Worm (Caenorhabditis elegans) whole organism, L4/young adult: ENCODE results near the gene rps-8.

Source experiments
- W03F9.2 ChIP-seq: fragments of 150-350 bp; optimal IDR thresholded peaks from 2 replicates; lab custom pipeline; 2014; ENCODE audit warnings: missing biosample characterization, missing genetic modification characterization
- dao-5 ChIP-seq: sonication (generic microtip); optimal IDR thresholded peaks from 2 replicates; lab custom pipeline; 2016; ENCODE audit warnings: missing genotype, missing genetic modification characterization, moderate library complexity, missing compliant biosample characterization
- him-1 ChIP-seq: sonication (generic microtip); optimal IDR thresholded peaks from 2 replicates; lab custom pipeline; 2016; ENCODE audit warnings: missing genotype, missing genetic modification reagents, missing genetic modification characterization, missing compliant biosample characterization

Gene rps-8

ce11 chrIV:7317829-7318529, 4.3 kb upstream of the rps-8 start:
- TF ChIP-seq W03F9.2 (tag; lab: Kevin White, UChicago) (no peak), dao-5 (tag; lab: Kevin White, UChicago) (no peak)

ce11 chrIV:7316613-7317153, 3.0 kb upstream of the rps-8 start, which contains the start of gene F42C5.9:
F42C5.9 (minus strand) TSS chrIV:7317103.
- TF ChIP-seq him-1 (tag; lab: Kevin White, UChicago), result no peak
- TF ChIP-seq W03F9.2 (tag; lab: Kevin White, UChicago), result peak; percentile 61

DNA sequence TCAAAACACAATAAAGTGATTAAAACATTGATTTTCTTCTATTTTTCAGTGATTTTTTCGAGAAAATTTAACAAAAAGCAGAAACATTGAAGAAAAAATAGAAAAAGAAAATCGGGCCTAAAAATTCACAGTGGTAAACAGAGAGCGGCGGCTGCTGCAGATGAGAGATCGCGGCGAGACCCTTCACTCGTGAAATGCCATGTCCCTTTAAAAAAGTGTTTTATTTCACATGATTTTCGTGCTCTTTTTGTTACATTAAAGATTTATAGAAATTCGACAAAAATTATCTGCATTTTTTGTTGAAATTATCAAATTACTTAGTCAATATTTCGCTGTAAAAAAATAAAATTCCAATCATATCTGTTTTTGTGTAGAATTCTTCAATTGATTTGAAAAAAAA, 302 bp upstream of the rps-8 start:
- peak; percentile 57 for TF ChIP-seq W03F9.2 (tag; lab: Kevin White, UChicago)
- TF ChIP-seq him-1 (tag; lab: Kevin White, UChicago), result no peak

DNA sequence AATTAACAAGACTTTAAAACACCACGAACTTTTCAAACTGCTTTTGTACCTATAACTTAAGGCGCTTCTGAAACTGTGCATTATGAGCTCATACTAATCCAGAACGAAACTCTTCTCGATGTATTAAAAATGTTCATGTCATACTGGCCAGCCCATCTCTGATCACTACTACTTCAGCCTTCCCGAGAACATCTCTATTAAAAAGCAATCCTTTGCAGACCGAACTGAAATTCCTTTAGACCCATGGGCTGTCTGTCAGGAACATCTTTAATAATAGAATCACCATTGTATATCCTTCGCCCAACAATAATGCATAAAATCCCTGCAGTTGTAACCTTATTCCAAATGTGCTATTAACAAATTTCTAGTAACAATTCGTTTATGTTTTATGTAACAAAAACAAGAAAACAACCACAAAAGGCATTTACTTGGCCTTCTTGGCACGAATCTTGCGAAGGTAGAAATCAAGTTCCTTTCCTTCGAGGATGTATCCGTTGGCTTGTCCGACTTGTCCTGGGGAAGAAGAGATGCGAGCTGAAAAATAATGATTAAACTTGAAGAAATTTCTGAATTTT, 953 bp downstream of the rps-8 start:
- no peak for TF ChIP-seq him-1 (tag; lab: Kevin White, UChicago)
- no peak for TF ChIP-seq dao-5 (tag; lab: Kevin White, UChicago)

DNA sequence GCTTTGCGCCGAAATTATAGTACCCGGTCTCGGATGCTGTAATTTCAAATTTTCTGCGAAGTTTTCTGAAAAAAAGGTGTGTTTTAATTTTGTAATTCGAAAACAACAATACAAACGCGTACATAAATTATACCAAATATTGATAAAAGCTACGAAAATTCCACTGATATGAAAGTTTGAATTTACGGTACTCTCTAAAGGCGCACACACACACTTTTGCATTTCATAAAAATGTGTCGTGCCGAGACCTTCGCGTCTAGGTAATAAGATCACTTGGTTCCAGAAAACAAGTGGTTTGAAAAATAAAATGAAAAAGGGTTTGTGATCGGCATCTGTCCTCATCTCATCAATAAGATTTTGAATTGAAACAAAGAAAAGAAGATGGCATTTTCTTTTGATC, 2.8 kb downstream of the rps-8 start:
- no peak for TF ChIP-seq W03F9.2 (tag; lab: Kevin White, UChicago)
- TF ChIP-seq him-1 (tag; lab: Kevin White, UChicago), result no peak
- TF ChIP-seq dao-5 (tag; lab: Kevin White, UChicago), result no peak

- no peak for TF ChIP-seq W03F9.2 (tag; lab: Kevin White, UChicago)
- TF ChIP-seq dao-5 (tag; lab: Kevin White, UChicago), result no peak
- TF ChIP-seq him-1 (tag; lab: Kevin White, UChicago), result no peak
Measured at ce11 chrIV:7310410-7310809, 3.2 kb downstream of the rps-8 start, which contains the start of gene grl-4. grl-4 (minus strand) TSS chrIV:7310760.

DNA sequence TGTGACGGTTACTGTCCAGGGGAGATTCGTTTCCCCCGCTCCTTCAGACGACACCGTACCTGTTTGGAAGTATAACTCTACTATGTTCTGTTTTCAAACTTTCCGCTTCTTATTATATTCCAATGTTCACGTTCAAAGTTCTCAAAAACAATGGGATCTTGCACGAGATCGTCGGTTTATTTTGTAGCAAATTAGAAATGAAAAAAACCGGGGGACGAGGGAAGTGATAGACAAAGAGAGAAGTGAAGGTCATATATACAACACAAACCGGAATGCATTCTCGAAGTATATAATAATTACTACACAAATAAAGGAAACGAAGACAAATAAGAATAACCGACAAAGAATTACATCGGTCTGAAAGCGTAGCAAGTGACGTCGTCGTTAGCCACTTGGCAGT, 4.0 kb downstream of the rps-8 start:
- TF ChIP-seq dao-5 (tag; lab: Kevin White, UChicago) (no peak), him-1 (tag; lab: Kevin White, UChicago) (no peak), W03F9.2 (tag; lab: Kevin White, UChicago) (no peak)

- TF ChIP-seq W03F9.2 (tag; lab: Kevin White, UChicago) (no peak), him-1 (tag; lab: Kevin White, UChicago) (no peak), dao-5 (tag; lab: Kevin White, UChicago) (no peak)
Measured at ce11 chrIV:7308974-7309373, 4.7 kb downstream of the rps-8 start, which contains the start of gene F42C5.6. F42C5.6 (minus strand) TSS chrIV:7309074.

ce11 chrIV:7305325-7305724, 8.3 kb downstream of the rps-8 start, which contains the start of gene npr-27:
npr-27 (plus strand) TSS chrIV:7305625.
- TF ChIP-seq him-1 (tag; lab: Kevin White, UChicago), result no peak
- no peak for TF ChIP-seq dao-5 (tag; lab: Kevin White, UChicago)
- TF ChIP-seq W03F9.2 (tag; lab: Kevin White, UChicago), result no peak

DNA sequence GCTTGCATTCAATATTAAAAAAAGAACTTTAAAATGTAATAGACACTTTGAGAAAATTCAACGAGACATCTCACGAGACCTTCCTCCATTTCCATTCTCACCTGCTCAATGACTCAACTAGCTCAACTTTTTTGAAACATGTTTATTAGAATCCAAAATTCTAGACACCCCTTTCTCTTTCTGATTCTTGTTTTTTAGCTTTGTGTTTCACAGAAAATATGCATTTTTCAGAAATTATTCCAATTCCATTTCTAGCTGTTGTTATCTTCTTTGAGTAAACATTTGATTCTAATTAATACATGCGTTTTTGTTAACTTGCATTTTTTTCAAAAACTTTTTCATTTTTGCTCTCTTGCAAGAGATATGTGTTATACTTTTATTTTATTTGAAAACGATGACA, 12.2 kb downstream of the rps-8 start:
- TF ChIP-seq him-1 (tag; lab: Kevin White, UChicago), result no peak
- no peak for TF ChIP-seq W03F9.2 (tag; lab: Kevin White, UChicago)
- no peak for TF ChIP-seq dao-5 (tag; lab: Kevin White, UChicago)

DNA sequence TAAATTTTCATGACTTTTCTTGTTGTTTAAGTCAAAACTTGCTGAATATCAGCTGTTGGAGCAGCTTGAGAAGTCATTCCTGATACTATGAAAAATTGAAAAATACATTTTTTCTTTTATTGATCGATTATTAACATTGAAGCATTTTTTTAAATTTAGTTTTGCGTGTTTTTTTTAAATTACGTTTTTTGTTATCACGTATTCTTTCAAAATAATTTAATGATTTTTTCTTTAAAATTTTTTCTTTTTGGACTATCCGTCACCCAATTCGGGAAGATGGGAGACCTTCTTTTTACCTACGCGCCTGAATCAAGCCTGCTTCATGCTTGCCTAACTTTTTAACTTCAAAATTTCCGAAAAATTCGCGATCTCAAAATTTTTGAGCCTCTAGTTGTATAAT, 19.5 kb downstream of the rps-8 start, which contains the start of gene F42C5.5:
TSS of gene F42C5.5 (minus strand) at position 101 of the 400 bp plus-strand sequence.
- no peak for TF ChIP-seq W03F9.2 (tag; lab: Kevin White, UChicago)
- no peak for TF ChIP-seq him-1 (tag; lab: Kevin White, UChicago)
- TF ChIP-seq dao-5 (tag; lab: Kevin White, UChicago), result no peak

ce11 chrIV:7291957-7292356, 21.7 kb downstream of the rps-8 start, which contains the start of gene F42C5.4:
F42C5.4 (minus strand) TSS chrIV:7292127.
- TF ChIP-seq dao-5 (tag; lab: Kevin White, UChicago), result no peak
- TF ChIP-seq him-1 (tag; lab: Kevin White, UChicago), result no peak
- no peak for TF ChIP-seq W03F9.2 (tag; lab: Kevin White, UChicago)

DNA sequence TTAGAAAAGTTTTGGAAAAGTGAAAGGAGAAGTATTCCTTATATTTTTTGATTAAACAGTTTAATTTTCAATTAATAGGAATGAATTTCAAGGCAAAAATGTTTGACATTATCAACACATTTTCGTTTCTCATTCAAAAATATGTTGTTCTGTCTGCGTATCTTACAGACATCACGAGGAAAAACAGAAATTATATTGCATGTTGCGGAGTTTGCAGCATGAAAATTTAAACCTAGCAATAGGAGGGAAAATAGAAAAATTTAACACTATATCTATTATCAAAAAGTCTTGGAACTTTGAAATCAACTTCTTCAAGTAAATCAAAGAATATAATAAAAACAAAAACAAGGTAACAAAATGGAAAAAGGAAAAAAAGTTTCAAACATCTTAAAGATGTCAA, 22.6 kb downstream of the rps-8 start:
- TF ChIP-seq him-1 (tag; lab: Kevin White, UChicago) (no peak), W03F9.2 (tag; lab: Kevin White, UChicago) (no peak), dao-5 (tag; lab: Kevin White, UChicago) (no peak)
